Worm (Caenorhabditis elegans): Measurements from ENCODE around the gene nlp-58.

DNA sequence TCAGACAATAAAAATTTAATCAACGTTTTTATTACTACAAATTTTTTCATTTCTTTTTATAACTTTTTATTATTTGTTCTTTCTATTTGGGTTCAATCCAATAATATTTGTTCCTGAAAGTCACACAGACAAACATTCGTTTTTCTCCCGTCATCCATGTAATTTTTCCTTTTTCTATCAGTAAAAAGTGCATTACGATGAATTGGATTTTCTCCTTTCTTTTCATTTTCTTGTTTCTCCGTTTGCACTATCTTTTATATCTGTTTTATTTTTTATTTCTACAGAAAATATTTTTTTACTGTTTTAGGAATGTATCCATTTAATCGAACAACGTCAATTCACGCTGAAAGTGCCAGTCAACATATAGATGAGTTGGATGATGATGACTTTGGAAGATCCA lies 49.5 kb downstream of the nlp-58 start, which contains the start of gene egl-47:
- TF ChIP-seq mcd-1 (GFP tag; IDR thresholded peaks at IDR 0.05): no peak
- no peak for TF ChIP-seq lin-54 (GFP tag; optimal IDR thresholded peaks at IDR 0.05)
- TF ChIP-seq nfya-1 (tag; optimal IDR thresholded peaks at IDR 0.05; ENCODE audit: borderline replicate concordance, insufficient read depth): no peak
- TF ChIP-seq nfya-2 (GFP tag; IDR thresholded peaks at IDR 0.05): no peak
- no peak for TF ChIP-seq pha-4 (tag; optimal IDR thresholded peaks at IDR 0.05)
- no peak for TF ChIP-seq snpc-1.1 (tag; optimal IDR thresholded peaks at IDR 0.05; ENCODE audit: insufficient read depth)
